Worm (Caenorhabditis elegans) whole organism, late embryonic: ENCODE data around the gene atgp-2.

Source experiments
- C08G9.2 ChIP-seq: sonication (generic microtip); optimal IDR thresholded peaks from 2 replicates; lab custom pipeline; 2016; ENCODE audit warnings: mild to moderate bottlenecking, missing genetic modification characterization, moderate library complexity, missing compliant biosample characterization
- ama-1 ChIP-seq: fragments of 150-350 bp; optimal IDR thresholded peaks from 2 replicates; lab custom pipeline; 2014
- ceh-19 ChIP-seq: fragments of 200-800 bp; sonication (Bioruptor generic); optimal IDR thresholded peaks from 2 replicates; lab custom pipeline; 2018; ENCODE audit warnings: mild to moderate bottlenecking, missing genetic modification characterization, missing compliant biosample characterization
- ceh-24 ChIP-seq: sonication (generic microtip); optimal IDR thresholded peaks from 2 replicates; lab custom pipeline; 2016; ENCODE audit warnings: mild to moderate bottlenecking, missing genetic modification characterization, missing compliant biosample characterization
- dve-1 ChIP-seq: sonication (generic microtip); optimal IDR thresholded peaks from 2 replicates; lab custom pipeline; 2017; ENCODE audit warnings: antibody characterized with exemption, mild to moderate bottlenecking, missing genetic modification characterization, missing compliant biosample characterization
- fax-1 ChIP-seq: sonication (generic microtip); optimal IDR thresholded peaks from 2 replicates; lab custom pipeline; 2016; ENCODE audit warnings: missing genotype, missing genetic modification characterization, missing compliant biosample characterization
- nhr-11 ChIP-seq: fragments of 150-350 bp; optimal IDR thresholded peaks from 2 replicates; lab custom pipeline; 2014; ENCODE audit warnings: missing biosample characterization, missing genetic modification characterization
- rnt-1 ChIP-seq: sonication (generic microtip); optimal IDR thresholded peaks from 2 replicates; lab custom pipeline; 2016; ENCODE audit warnings: missing genetic modification characterization, missing compliant biosample characterization
- unc-55 ChIP-seq: sonication (generic microtip); optimal IDR thresholded peaks from 2 replicates; lab custom pipeline; 2017; ENCODE audit warnings: missing biosample characterization, missing genetic modification reagents, missing genetic modification characterization

DNA sequence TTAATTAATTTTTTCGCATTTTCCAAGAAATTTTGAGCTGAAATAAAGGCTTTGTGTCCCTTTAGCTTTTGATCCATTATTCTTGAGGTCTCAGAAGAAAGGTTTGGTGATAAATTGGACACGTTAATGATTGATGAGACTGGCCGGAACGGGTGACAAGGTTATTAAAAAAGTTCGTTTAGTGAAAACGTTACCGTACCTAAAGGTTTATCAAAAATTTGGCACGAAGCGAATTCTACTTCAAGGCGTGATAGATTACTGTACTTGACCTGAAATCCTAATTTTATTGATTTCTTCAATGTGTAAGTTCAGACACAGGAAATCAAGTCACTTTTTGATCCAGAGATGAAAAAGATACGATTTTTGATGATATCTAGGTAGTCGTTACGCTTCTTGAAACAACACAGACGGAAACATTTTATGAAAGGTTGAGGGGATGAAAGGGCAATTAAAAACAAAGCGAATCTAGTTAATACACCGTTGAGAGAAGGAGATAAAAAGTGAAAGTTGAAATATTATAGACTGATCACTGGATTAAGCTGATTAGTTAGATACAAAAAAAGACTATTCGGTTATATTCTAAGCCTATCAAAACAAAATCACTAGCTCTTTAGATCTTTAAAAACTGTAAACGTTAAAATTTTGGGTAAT is 33.3 kb downstream of the atgp-2 start:
- no peak for TF ChIP-seq ceh-24 (tag; lab: Kevin White, UChicago)
- no peak for TF ChIP-seq dve-1
- TF ChIP-seq C08G9.2 (tag; lab: Kevin White, UChicago): no peak
- no peak for TF ChIP-seq rnt-1 (tag; lab: Kevin White, UChicago)
- TF ChIP-seq fax-1 (tag; lab: Kevin White, UChicago): no peak
- no peak for TF ChIP-seq ceh-19 (GFP tag; lab: Kevin White, UChicago)
- no peak for TF ChIP-seq unc-55 (GFP tag; lab: Kevin White, UChicago)
- TF ChIP-seq nhr-11 (tag; lab: Kevin White, UChicago): no peak
- TF ChIP-seq ama-1 (lab: Kevin White, UChicago): no peak
